Worm (Caenorhabditis elegans) whole organism, young adult: Measurements from ENCODE around the gene B0393.9.

Experiments
- B0035.1 ChIP-seq: sonication (generic microtip); optimal IDR thresholded peaks from 2 replicates; lab custom pipeline; 2016; ENCODE audit warnings: missing genetic modification characterization, mild to moderate bottlenecking, missing compliant biosample characterization, missing genotype, missing genetic modification reagents
- C06A6.2 ChIP-seq: fragments of 200-800 bp; sonication (Bioruptor generic); conservative IDR thresholded peaks from 2 replicates; pipeline ENCODE4 v1.3.6; 2022; ENCODE audit warnings: missing genetic modification characterization, missing compliant biosample characterization
- C17E4.6 ChIP-seq: fragments of 200-800 bp; sonication (Bioruptor generic); IDR thresholded peaks from 2 replicates; pipeline ENCODE4 v1.3.6; 2022; ENCODE audit warnings: missing genetic modification reagents, missing genetic modification characterization, missing compliant biosample characterization
- D2030.7 ChIP-seq: fragments of 200-800 bp; sonication (Bioruptor generic); IDR thresholded peaks from 2 replicates; pipeline ENCODE4 v1.3.6; 2022; ENCODE audit warnings: missing genetic modification reagents, missing genetic modification characterization, missing compliant biosample characterization
- F22D6.2 ChIP-seq: sonication (generic microtip); optimal IDR thresholded peaks from 2 replicates; lab custom pipeline; 2016; ENCODE audit warnings: mild to moderate bottlenecking, missing genetic modification characterization, missing compliant biosample characterization
- F39B2.1 ChIP-seq: fragments of 200-800 bp; sonication (Bioruptor generic); IDR thresholded peaks from 2 replicates; pipeline ENCODE4 v1.3.6; 2022; ENCODE audit warnings: missing genetic modification reagents, missing genetic modification characterization, missing compliant biosample characterization
- F49E8.2 ChIP-seq: sonication (generic microtip); optimal IDR thresholded peaks from 3 replicates; lab custom pipeline; 2017; ENCODE audit warnings: missing genetic modification characterization, mild to moderate bottlenecking, missing compliant biosample characterization, antibody characterized with exemption, moderate library complexity; ENCODE audit not compliant: insufficient read depth
- F55B11.4 ChIP-seq: sonication (generic microtip); optimal IDR thresholded peaks from 2 replicates; lab custom pipeline; 2016; ENCODE audit warnings: missing compliant biosample characterization, missing genetic modification characterization, borderline replicate concordance; ENCODE audit not compliant: insufficient read depth
- Y67H2A.10 ChIP-seq: fragments of 200-800 bp; sonication (Bioruptor generic); conservative IDR thresholded peaks from 2 replicates; pipeline ENCODE4 v1.3.6; 2022; ENCODE audit warnings: missing genetic modification reagents, missing genetic modification characterization, missing compliant biosample characterization
- Y79H2A.3 ChIP-seq: fragments of 200-800 bp; sonication (Bioruptor generic); conservative IDR thresholded peaks from 2 replicates; pipeline ENCODE4 v1.3.6; 2022; ENCODE audit warnings: missing genetic modification reagents, missing genetic modification characterization, missing compliant biosample characterization
- ZK185.1 ChIP-seq: sonication (generic microtip); optimal IDR thresholded peaks from 2 replicates; lab custom pipeline; 2016; ENCODE audit warnings: mild to moderate bottlenecking, missing genetic modification characterization, missing compliant biosample characterization; ENCODE audit not compliant: poor library complexity, severe bottlenecking
- ama-1 ChIP-seq, 3 experiments: fragments of 150-350 bp in 1 of 3; sonication (generic microtip) in 2 of 3; optimal IDR thresholded peaks; 2 replicates each; lab custom pipeline; 2014 to 2018; ENCODE audit warnings: missing biosample characterization in 2 of 3, missing genetic modification characterization in 2 of 3, missing genetic modification reagents in 2 of 3
- atf-7 ChIP-seq: sonication (generic microtip); optimal IDR thresholded peaks from 2 replicates; lab custom pipeline; 2017; ENCODE audit warnings: mild to moderate bottlenecking, missing genetic modification characterization, missing compliant biosample characterization
- athp-1 ChIP-seq: sonication (generic microtip); optimal IDR thresholded peaks from 2 replicates; lab custom pipeline; 2017; ENCODE audit warnings: mild to moderate bottlenecking, missing genetic modification characterization, missing compliant biosample characterization
- attf-5 ChIP-seq: fragments of 200-800 bp; sonication (Bioruptor generic); optimal IDR thresholded peaks from 2 replicates; lab custom pipeline; 2018; ENCODE audit warnings: mild to moderate bottlenecking, missing genetic modification characterization, missing compliant biosample characterization
- bed-1 ChIP-seq: fragments of 200-800 bp; sonication (Bioruptor generic); IDR thresholded peaks from 2 replicates; pipeline ENCODE4 v1.3.6; 2022; ENCODE audit warnings: missing genetic modification reagents, missing genetic modification characterization, missing compliant biosample characterization
- bed-2 ChIP-seq: fragments of 200-800 bp; sonication (Bioruptor generic); IDR thresholded peaks from 2 replicates; pipeline ENCODE4 v1.3.6; 2022; ENCODE audit warnings: missing genetic modification reagents, missing genetic modification characterization, missing compliant biosample characterization
- ceh-100 ChIP-seq: fragments of 200-800 bp; sonication (Bioruptor generic); IDR thresholded peaks from 2 replicates; pipeline ENCODE4 v1.3.6; 2022; ENCODE audit warnings: missing genetic modification reagents, missing genetic modification characterization, missing compliant biosample characterization
- chd-7 ChIP-seq: sonication (generic microtip); optimal IDR thresholded peaks from 2 replicates; lab custom pipeline; 2016; ENCODE audit warnings: mild to moderate bottlenecking, missing genetic modification characterization, moderate library complexity, missing compliant biosample characterization
- dox-1 ChIP-seq: fragments of 200-800 bp; sonication (Bioruptor generic); IDR thresholded peaks from 2 replicates; pipeline ENCODE4 v1.3.6; 2022; ENCODE audit warnings: missing genetic modification reagents, missing genetic modification characterization, missing compliant biosample characterization
- efl-1 ChIP-seq: fragments of 150-350 bp; optimal IDR thresholded peaks from 2 replicates; lab custom pipeline; 2014; ENCODE audit warnings: missing biosample characterization, missing genetic modification reagents, missing genetic modification characterization
- egl-18 ChIP-seq: fragments of 200-800 bp; sonication (Bioruptor generic); IDR thresholded peaks from 2 replicates; pipeline ENCODE4 v1.3.6; 2022; ENCODE audit warnings: missing genetic modification reagents, missing genetic modification characterization, missing compliant biosample characterization
- egl-44 ChIP-seq: fragments of 200-800 bp; sonication (Bioruptor generic); IDR thresholded peaks from 2 replicates; pipeline ENCODE4 v1.3.6; 2022; ENCODE audit warnings: missing genetic modification reagents, missing genetic modification characterization, missing compliant biosample characterization
- egrh-3 ChIP-seq: fragments of 200-800 bp; sonication (Bioruptor generic); IDR thresholded peaks from 2 replicates; pipeline ENCODE4 v1.3.6; 2022; ENCODE audit warnings: missing genetic modification reagents, missing genetic modification characterization, missing compliant biosample characterization
- ekl-4 ChIP-seq: fragments of 200-800 bp; sonication (Bioruptor generic); IDR thresholded peaks from 2 replicates; pipeline ENCODE4 v1.3.6; 2022; ENCODE audit warnings: missing genetic modification reagents, missing genetic modification characterization, missing compliant biosample characterization
- lag-1 ChIP-seq: fragments of 200-800 bp; sonication (Bioruptor generic); IDR thresholded peaks from 2 replicates; pipeline ENCODE4 v1.3.6; 2022; ENCODE audit warnings: missing genetic modification reagents, missing genetic modification characterization, missing compliant biosample characterization
- madf-3 ChIP-seq: fragments of 200-800 bp; sonication (Bioruptor generic); IDR thresholded peaks from 2 replicates; pipeline ENCODE4 v1.3.6; 2022; ENCODE audit warnings: missing genetic modification reagents, missing genetic modification characterization, missing compliant biosample characterization
- madf-6 ChIP-seq: fragments of 200-800 bp; sonication (Bioruptor generic); IDR thresholded peaks from 2 replicates; pipeline ENCODE4 v1.3.6; 2022; ENCODE audit warnings: missing genetic modification reagents, missing genetic modification characterization, missing compliant biosample characterization
- mes-4 ChIP-seq: sonication (generic microtip); optimal IDR thresholded peaks from 2 replicates; lab custom pipeline; 2016; ENCODE audit warnings: missing genotype, missing genetic modification characterization, missing compliant biosample characterization
- nfyb-1 ChIP-seq: fragments of 200-800 bp; sonication (Bioruptor generic); IDR thresholded peaks from 2 replicates; pipeline ENCODE4 v1.3.6; 2022; ENCODE audit warnings: missing genetic modification reagents, missing genetic modification characterization, missing compliant biosample characterization
- nhr-179 ChIP-seq: sonication (generic microtip); optimal IDR thresholded peaks from 2 replicates; lab custom pipeline; 2016; ENCODE audit warnings: mild to moderate bottlenecking, missing genetic modification characterization, missing compliant biosample characterization
- nhr-80 ChIP-seq: sonication (generic microtip); optimal IDR thresholded peaks from 2 replicates; lab custom pipeline; 2016; ENCODE audit warnings: missing genetic modification characterization, missing compliant biosample characterization
- rcor-1 ChIP-seq: fragments of 200-800 bp; sonication (Bioruptor generic); IDR thresholded peaks from 2 replicates; pipeline ENCODE4 v1.3.6; 2022; ENCODE audit warnings: missing genetic modification reagents, missing genetic modification characterization, missing compliant biosample characterization
- rpc-1 ChIP-seq, 2 experiments: fragments of 150-350 bp in 1 of 2; sonication (generic microtip) in 1 of 2; optimal IDR thresholded peaks; 2 replicates each; lab custom pipeline; 2014 to 2018; ENCODE audit warnings: missing biosample characterization in 1 of 2, missing genetic modification characterization in 1 of 2, missing genetic modification reagents in 1 of 2, missing genotype in 1 of 2
- sdz-38 ChIP-seq: sonication (generic microtip); optimal IDR thresholded peaks from 2 replicates; lab custom pipeline; 2016; ENCODE audit warnings: missing genotype, missing genetic modification characterization, missing compliant biosample characterization
- snpc-3.4 ChIP-seq: sonication (generic microtip); optimal IDR thresholded peaks from 2 replicates; lab custom pipeline; 2017; ENCODE audit warnings: missing genetic modification characterization, mild to moderate bottlenecking, missing compliant biosample characterization, antibody characterized with exemption, moderate library complexity, missing genotype, missing genetic modification reagents
- snpc-4 ChIP-seq, 5 experiments: fragments of 150-350 bp in 1 of 5; sonication (generic microtip) in 4 of 5; optimal IDR thresholded peaks; 2 replicates each; lab custom pipeline; 2014 to 2018; ENCODE audit warnings: missing genetic modification characterization in 5 of 5, missing biosample characterization in 3 of 5, antibody characterized with exemption in 2 of 5, mild to moderate bottlenecking in 2 of 5, missing compliant biosample characterization in 2 of 5, missing genotype in 2 of 5, moderate library complexity in 2 of 5, missing genetic modification reagents in 1 of 5
- somi-1 ChIP-seq: fragments of 200-800 bp; sonication (Bioruptor generic); optimal IDR thresholded peaks from 2 replicates; lab custom pipeline; 2018; ENCODE audit warnings: mild to moderate bottlenecking, missing genetic modification characterization, missing compliant biosample characterization
- zim-3 ChIP-seq: sonication (generic microtip); optimal IDR thresholded peaks from 2 replicates; lab custom pipeline; 2017; ENCODE audit warnings: mild to moderate bottlenecking, missing genetic modification characterization, moderate library complexity, missing compliant biosample characterization
- ztf-25 ChIP-seq: fragments of 200-800 bp; sonication (Bioruptor generic); IDR thresholded peaks from 2 replicates; pipeline ENCODE4 v1.3.6; 2022; ENCODE audit warnings: missing genetic modification reagents, missing genetic modification characterization, missing compliant biosample characterization
- ztf-6 ChIP-seq: fragments of 200-800 bp; sonication (Bioruptor generic); IDR thresholded peaks from 2 replicates; pipeline ENCODE4 v1.3.6; 2022; ENCODE audit warnings: missing genetic modification reagents, missing genetic modification characterization, missing compliant biosample characterization

The B0393.9 gene

ce11 chrIII:4814730-4815129 lies 34.8 kb upstream of the B0393.9 start, which contains the start of gene arl-6:
Gene arl-6 (minus strand): TSS chrIII:4814830.
- TF ChIP-seq egrh-3 (GFP tag; lab: Robert Waterston, UW), result no peak
- TF ChIP-seq somi-1 (GFP tag; lab: Kevin White, UChicago), result no peak
- no peak for TF ChIP-seq nhr-80
- no peak for TF ChIP-seq F22D6.2 (tag; lab: Kevin White, UChicago)
- no peak for TF ChIP-seq efl-1 (GFP tag; lab: Kevin White, UChicago)
- TF ChIP-seq F55B11.4, result no peak
- no peak for TF ChIP-seq C06A6.2 (GFP tag; lab: Robert Waterston, UW)
- TF ChIP-seq bed-1 (GFP tag; lab: Robert Waterston, UW), result no peak
- no peak for TF ChIP-seq Y67H2A.10 (GFP tag; lab: Robert Waterston, UW)
- TF ChIP-seq zim-3 (tag; lab: Kevin White, UChicago), result no peak

DNA sequence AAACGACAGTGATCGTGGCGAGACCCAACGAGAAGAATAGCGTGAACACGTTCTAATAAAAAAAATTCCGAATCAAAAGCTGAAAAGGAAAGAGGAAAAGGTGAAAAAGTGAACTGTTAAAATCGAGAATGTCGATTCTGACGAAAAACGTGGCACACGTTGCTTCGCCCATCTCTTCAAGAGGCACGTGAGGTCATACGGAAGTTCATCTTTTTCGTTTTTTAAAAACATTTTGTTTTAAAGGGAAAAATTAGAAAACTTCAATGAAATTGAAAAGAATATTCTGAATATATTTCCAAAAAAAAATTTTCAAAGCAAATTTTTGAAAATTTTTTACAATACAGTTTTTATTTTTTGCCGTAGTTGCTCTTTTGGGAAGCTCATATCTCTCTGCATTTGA lies 31.2 kb upstream of the B0393.9 start, which contains the start of gene C38D4.7:
Gene C38D4.7 (minus strand): TSS at position 101 of the 400 bp plus-strand sequence.
- no peak for TF ChIP-seq attf-5 (GFP tag; lab: Kevin White, UChicago)
- no peak for TF ChIP-seq dox-1 (GFP tag; lab: Robert Waterston, UW)
- TF ChIP-seq madf-6 (GFP tag; lab: Robert Waterston, UW), result no peak
- no peak for TF ChIP-seq F22D6.2 (tag; lab: Kevin White, UChicago)
- no peak for TF ChIP-seq atf-7 (tag; lab: Kevin White, UChicago)
- TF ChIP-seq ama-1 (optimal IDR thresholded peaks at IDR 0.05; lab: Kevin White, UChicago), result no peak
- no peak for TF ChIP-seq ama-1 (GFP tag; optimal IDR thresholded peaks at IDR 0.05; lab: Kevin White, UChicago)
- TF ChIP-seq C06A6.2 (GFP tag; lab: Robert Waterston, UW), result no peak
- TF ChIP-seq athp-1 (tag; lab: Kevin White, UChicago), result no peak
- no peak for TF ChIP-seq nfyb-1 (GFP tag; lab: Robert Waterston, UW)
- TF ChIP-seq D2030.7 (GFP tag; lab: Robert Waterston, UW), result no peak

ce11 chrIII:4809526-4810153 lies 29.7 kb upstream of the B0393.9 start, which contains the start of gene pal-1:
Gene pal-1 (minus strand): TSS chrIII:4809576.
- no peak for TF ChIP-seq F49E8.2 (tag; lab: Kevin White, UChicago)
- TF ChIP-seq ZK185.1 (tag; lab: Kevin White, UChicago), result no peak
- no peak for TF ChIP-seq snpc-3.4
- TF ChIP-seq B0035.1, result no peak
- no peak for TF ChIP-seq Y79H2A.3
- TF ChIP-seq ztf-6 (GFP tag; lab: Robert Waterston, UW), result no peak
- no peak for TF ChIP-seq egl-18 (GFP tag; lab: Robert Waterston, UW)
- no peak for TF ChIP-seq dox-1 (GFP tag; lab: Robert Waterston, UW)
- no peak for TF ChIP-seq lag-1 (GFP tag; lab: Robert Waterston, UW)

DNA sequence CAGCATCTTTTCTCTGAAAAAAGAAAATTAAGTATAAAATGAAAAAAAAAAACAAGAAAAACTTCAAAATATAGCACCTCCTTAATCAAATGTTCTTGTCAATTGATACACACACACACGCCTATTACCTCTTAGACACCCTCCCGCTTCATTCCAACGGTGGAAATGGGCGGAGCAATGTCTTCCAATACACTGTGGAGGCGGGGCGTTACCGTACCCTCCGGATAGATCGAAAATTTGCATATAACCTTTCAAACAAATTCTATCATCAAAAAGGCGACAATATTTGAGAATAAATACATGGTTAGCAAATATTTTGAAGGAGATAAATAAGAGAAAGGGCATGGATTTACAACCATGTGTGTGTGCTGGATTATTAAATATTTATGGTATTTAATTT lies 28.1 kb upstream of the B0393.9 start:
- TF ChIP-seq F39B2.1 (GFP tag; lab: Robert Waterston, UW), result no peak
- no peak for TF ChIP-seq C17E4.6 (GFP tag; lab: Robert Waterston, UW)
- TF ChIP-seq attf-5 (GFP tag; lab: Kevin White, UChicago), result peak; percentile 28
- no peak for TF ChIP-seq rcor-1 (GFP tag; lab: Robert Waterston, UW)
- no peak for TF ChIP-seq rpc-1 (optimal IDR thresholded peaks at IDR 0.05; lab: Kevin White, UChicago)
- TF ChIP-seq rpc-1 (tag; optimal IDR thresholded peaks at IDR 0.05; lab: Kevin White, UChicago), result no peak
- TF ChIP-seq snpc-4 (GFP tag; optimal IDR thresholded peaks at IDR 0.05; lab: Kevin White, UChicago), result no peak
- TF ChIP-seq snpc-4 (tag; optimal IDR thresholded peaks at IDR 0.05; lab: Kevin White, UChicago), result no peak
- no peak for TF ChIP-seq mes-4
- TF ChIP-seq sdz-38 (tag; lab: Kevin White, UChicago), result no peak
- no peak for TF ChIP-seq nhr-179 (tag; lab: Kevin White, UChicago)
- no peak for TF ChIP-seq chd-7 (tag; lab: Kevin White, UChicago)
- TF ChIP-seq bed-2 (GFP tag; lab: Robert Waterston, UW), result no peak
- 0 out of 2 replicates have a peak, but pooled peaks have one; percentile 42 for TF ChIP-seq madf-3 (GFP tag; lab: Robert Waterston, UW)
- no peak for TF ChIP-seq C06A6.2 (GFP tag; lab: Robert Waterston, UW)
- TF ChIP-seq ekl-4, result peak; percentile 31; the same call in 1 of the 2 replicates
- TF ChIP-seq ztf-25, result no peak
- TF ChIP-seq ceh-100 (GFP tag; lab: Robert Waterston, UW), result no peak
- TF ChIP-seq egl-44 (GFP tag; lab: Robert Waterston, UW), result no peak
